Fruit fly (Drosophila melanogaster) whole organism, prepupa: ENCODE data around the gene Map205.

ENCODE experiments used
- Lpt ChIP-seq: fragments of 200-800 bp; sonication (Bioruptor generic); optimal IDR thresholded peaks from 3 replicates; lab custom pipeline; 2016; ENCODE audit warnings: missing biosample characterization, missing genetic modification characterization
- dac ChIP-seq: fragments of 200-800 bp; sonication (Bioruptor generic); optimal IDR thresholded peaks from 2 replicates; lab custom pipeline; 2017; ENCODE audit warnings: missing biosample characterization, mild to moderate bottlenecking, missing genetic modification characterization
- lz ChIP-seq: fragments of 200-800 bp; sonication (Bioruptor generic); optimal IDR thresholded peaks from 3 replicates; lab custom pipeline; 2016; ENCODE audit warnings: missing biosample characterization, missing genetic modification characterization
- ss ChIP-seq, 2 experiments: fragments of 200-800 bp; sonication (Bioruptor generic); optimal IDR thresholded peaks; 2 replicates in 1 of 2; 3 replicates in 1 of 2; lab custom pipeline; 2017 to 2018; ENCODE audit warnings: mild to moderate bottlenecking in 2 of 2, missing biosample characterization in 2 of 2, missing genetic modification characterization in 2 of 2, moderate library complexity in 1 of 2
- vri ChIP-seq: fragments of 200-800 bp; sonication (Bioruptor generic); optimal IDR thresholded peaks from 3 replicates; lab custom pipeline; 2016; ENCODE audit warnings: missing biosample characterization, mild to moderate bottlenecking, missing genetic modification characterization

dm6 chr3R:32029134-32029533 lies 39.1 kb downstream of the Map205 start:
- no peak for TF ChIP-seq Lpt (GFP tag; lab: Kevin White, UChicago)
- no peak for TF ChIP-seq dac (GFP tag; lab: Kevin White, UChicago)
- TF ChIP-seq lz, result no peak
- TF ChIP-seq ss (GFP tag; optimal IDR thresholded peaks at IDR 0.05; lab: Kevin White, UChicago), result no peak
- TF ChIP-seq vri (GFP tag; lab: Kevin White, UChicago), result no peak
